Fruit fly (Drosophila melanogaster) Kc167 (cell line): ENCODE data around the gene CG6974.

Experiments used
- Myc ChIP-seq: fragments of >200 bp; optimal IDR thresholded peaks from 2 replicates; lab custom pipeline; 2017; ENCODE audit warnings: missing external identifiers
- Sin3A ChIP-seq: fragments of >200 bp; optimal IDR thresholded peaks from 2 replicates; lab custom pipeline; 2018; ENCODE audit warnings: missing external identifiers
- h ChIP-seq: fragments of >200 bp; optimal IDR thresholded peaks from 3 replicates; lab custom pipeline; 2018; ENCODE audit warnings: missing external identifiers
- psq ChIP-seq: fragments of >200 bp; optimal IDR thresholded peaks from 2 replicates; lab custom pipeline; 2017; ENCODE audit warnings: missing external identifiers
- ttk ChIP-seq: sonication (Bioruptor generic); optimal IDR thresholded peaks from 2 replicates; lab custom pipeline; 2017; ENCODE audit warnings: missing external identifiers

DNA sequence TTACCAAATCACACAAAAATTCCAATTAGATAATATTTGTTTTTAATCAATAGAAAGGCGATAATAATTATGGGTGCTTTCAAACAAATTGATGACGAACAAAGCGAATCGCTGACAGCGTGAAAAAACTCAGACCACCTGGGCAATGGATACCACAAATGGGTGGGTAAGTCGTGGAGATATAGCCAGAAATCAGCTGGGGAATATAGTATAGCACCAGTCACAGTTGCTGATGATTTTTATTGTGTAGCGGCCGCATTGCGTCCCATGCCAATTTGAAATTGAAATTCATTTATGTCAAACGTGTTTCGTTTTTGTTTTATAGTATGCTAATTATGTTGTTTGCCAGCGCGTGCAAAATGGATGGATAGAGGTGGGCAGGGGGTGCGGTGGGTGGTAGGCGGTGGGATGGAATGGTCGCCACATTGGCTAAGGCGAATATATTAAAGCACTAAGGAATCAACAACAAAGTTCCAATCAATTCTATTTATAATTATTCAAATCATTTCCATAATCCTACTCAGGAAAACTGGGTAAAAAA lies 4.7 kb upstream of the CG6974 start:
- TF ChIP-seq Sin3A (no peak), h (lab: Kevin White, UChicago) (no peak), Myc (no peak), ttk (lab: Kevin White, UChicago) (no peak), psq (lab: Kevin White, UChicago) (no peak)
